Worm (Caenorhabditis elegans) whole organism, L1 larva: ENCODE data around the gene K06A4.7.

Experiments used
- C04F5.9 ChIP-seq: sonication (generic microtip); optimal IDR thresholded peaks from 2 replicates; lab custom pipeline; 2016; ENCODE audit warnings: missing genetic modification characterization, missing compliant biosample characterization
- C34B4.2 ChIP-seq: sonication (generic microtip); optimal IDR thresholded peaks from 2 replicates; lab custom pipeline; 2017; ENCODE audit warnings: mild to moderate bottlenecking, missing genetic modification characterization, missing compliant biosample characterization
- F16B12.6 ChIP-seq: fragments of 150-350 bp; optimal IDR thresholded peaks from 2 replicates; lab custom pipeline; 2014; ENCODE audit warnings: missing biosample characterization, missing genetic modification characterization
- Y116A8C.19 ChIP-seq: sonication (generic microtip); optimal IDR thresholded peaks from 2 replicates; lab custom pipeline; 2016; ENCODE audit warnings: missing compliant biosample characterization, missing genetic modification characterization, borderline replicate concordance
- alr-1 ChIP-seq: fragments of 200-800 bp; sonication (Bioruptor generic); optimal IDR thresholded peaks from 2 replicates; lab custom pipeline; 2018; ENCODE audit warnings: borderline replicate concordance, mild to moderate bottlenecking, missing genetic modification characterization, missing compliant biosample characterization
- ama-1 ChIP-seq: fragments of 150-350 bp; optimal IDR thresholded peaks from 2 replicates; lab custom pipeline; 2014
- blmp-1 ChIP-seq: fragments of 150-350 bp; optimal IDR thresholded peaks from 2 replicates; lab custom pipeline; 2014; ENCODE audit warnings: missing biosample characterization, missing genetic modification characterization
- ces-1 ChIP-seq: fragments of 150-350 bp; optimal IDR thresholded peaks from 2 replicates; lab custom pipeline; 2014; ENCODE audit warnings: missing biosample characterization, missing genetic modification reagents, missing genetic modification characterization
- dpl-1 ChIP-seq, 3 experiments: fragments of 150-350 bp in 2 of 3; sonication (generic microtip) in 1 of 3; optimal IDR thresholded peaks; 2 replicates each; lab custom pipeline; 2014 to 2017; ENCODE audit warnings: missing biosample characterization in 3 of 3, missing genetic modification characterization in 3 of 3, missing genetic modification reagents in 3 of 3
- dsc-1 ChIP-seq: sonication (generic microtip); optimal IDR thresholded peaks from 2 replicates; lab custom pipeline; 2016; ENCODE audit warnings: mild to moderate bottlenecking, missing genetic modification characterization, missing compliant biosample characterization
- efl-3 ChIP-seq: fragments of 200-800 bp; sonication (Bioruptor generic); optimal IDR thresholded peaks from 2 replicates; lab custom pipeline; 2018; ENCODE audit warnings: mild to moderate bottlenecking, missing genetic modification characterization, missing compliant biosample characterization
- egl-27 ChIP-seq, 2 experiments: fragments of 150-350 bp in 1 of 2; sonication (generic microtip); optimal IDR thresholded peaks; 3 replicates each; lab custom pipeline; 2017 to 2018; ENCODE audit warnings: missing biosample characterization in 2 of 2, missing genetic modification characterization in 2 of 2, missing genetic modification reagents in 2 of 2
- elt-2 ChIP-seq: sonication (generic microtip); optimal IDR thresholded peaks from 2 replicates; lab custom pipeline; 2016; ENCODE audit warnings: missing genetic modification characterization, mild to moderate bottlenecking, inconsistent platforms, missing compliant biosample characterization, missing genetic modification reagents
- ets-5 ChIP-seq: fragments of 200-800 bp; sonication (Bioruptor generic); IDR thresholded peaks from 2 replicates; pipeline ENCODE4 v1.3.6; 2022; ENCODE audit warnings: missing genetic modification characterization, missing compliant biosample characterization
- fkh-10 ChIP-seq: sonication (generic microtip); optimal IDR thresholded peaks from 2 replicates; lab custom pipeline; 2017; ENCODE audit warnings: missing biosample characterization, missing genetic modification reagents, missing genetic modification characterization
- fkh-8 ChIP-seq: sonication (generic microtip); optimal IDR thresholded peaks from 2 replicates; lab custom pipeline; 2016; ENCODE audit warnings: mild to moderate bottlenecking, missing genetic modification characterization, missing compliant biosample characterization
- fos-1 ChIP-seq: fragments of 150-350 bp; optimal IDR thresholded peaks from 2 replicates; lab custom pipeline; 2014; ENCODE audit warnings: missing biosample characterization, missing genetic modification characterization
- hlh-17 ChIP-seq: fragments of 200-800 bp; sonication (Bioruptor generic); optimal IDR thresholded peaks from 2 replicates; lab custom pipeline; 2018; ENCODE audit warnings: missing genetic modification characterization, mild to moderate bottlenecking, missing compliant biosample characterization, moderate library complexity, borderline replicate concordance
- isw-1 ChIP-seq: fragments of 200-800 bp; sonication (Bioruptor generic); IDR thresholded peaks from 2 replicates; pipeline ENCODE4 v1.3.6; 2022; ENCODE audit warnings: missing genetic modification characterization, missing compliant biosample characterization
- jun-1 ChIP-seq: fragments of 150-350 bp; optimal IDR thresholded peaks from 2 replicates; lab custom pipeline; 2014; ENCODE audit warnings: missing biosample characterization, missing genetic modification reagents, missing genetic modification characterization
- lin-14 ChIP-seq: fragments of 200-800 bp; sonication (Bioruptor generic); optimal IDR thresholded peaks from 2 replicates; lab custom pipeline; 2018; ENCODE audit warnings: mild to moderate bottlenecking, missing genetic modification characterization, moderate library complexity, missing compliant biosample characterization
- lin-15B ChIP-seq: fragments of 150-350 bp; sonication (generic microtip); optimal IDR thresholded peaks from 3 replicates; lab custom pipeline; 2014; ENCODE audit warnings: missing biosample characterization, missing genetic modification characterization
- lin-35 ChIP-seq, 2 experiments: fragments of 150-350 bp; optimal IDR thresholded peaks; 2 replicates each; lab custom pipeline; 2014; ENCODE audit warnings: missing biosample characterization in 2 of 2, missing genetic modification characterization in 2 of 2, missing genetic modification reagents in 2 of 2
- mep-1 ChIP-seq: fragments of 150-350 bp; optimal IDR thresholded peaks from 2 replicates; lab custom pipeline; 2014; ENCODE audit warnings: missing biosample characterization, missing genetic modification characterization
- nhr-12 ChIP-seq: sonication (generic microtip); optimal IDR thresholded peaks from 2 replicates; lab custom pipeline; 2017; ENCODE audit warnings: missing biosample characterization, missing genetic modification characterization
- nhr-237 ChIP-seq: fragments of 150-350 bp; optimal IDR thresholded peaks from 2 replicates; lab custom pipeline; 2014; ENCODE audit warnings: missing biosample characterization, missing genetic modification characterization
- nhr-47 ChIP-seq: sonication (generic microtip); optimal IDR thresholded peaks from 2 replicates; lab custom pipeline; 2016; ENCODE audit warnings: mild to moderate bottlenecking, missing genetic modification characterization, moderate library complexity, missing compliant biosample characterization
- nhr-84 ChIP-seq: sonication (generic microtip); optimal IDR thresholded peaks from 2 replicates; lab custom pipeline; 2017; ENCODE audit warnings: missing biosample characterization, missing genetic modification characterization
- pax-3 ChIP-seq: fragments of 200-800 bp; sonication (Bioruptor generic); optimal IDR thresholded peaks from 2 replicates; lab custom pipeline; 2018; ENCODE audit warnings: mild to moderate bottlenecking, missing genetic modification characterization, moderate library complexity, missing compliant biosample characterization
- pqm-1 ChIP-seq: sonication (generic microtip); optimal IDR thresholded peaks from 3 replicates; lab custom pipeline; 2017; ENCODE audit warnings: missing biosample characterization, missing genetic modification characterization
- skn-1 ChIP-seq: fragments of 150-350 bp; optimal IDR thresholded peaks from 2 replicates; lab custom pipeline; 2014; ENCODE audit warnings: missing biosample characterization, missing genetic modification characterization
- snu-23 ChIP-seq: sonication (generic microtip); optimal IDR thresholded peaks from 2 replicates; lab custom pipeline; 2016; ENCODE audit warnings: missing genetic modification characterization, missing compliant biosample characterization
- sox-4 ChIP-seq: sonication (generic microtip); optimal IDR thresholded peaks from 2 replicates; lab custom pipeline; 2016; ENCODE audit warnings: missing genetic modification characterization, missing compliant biosample characterization
- swsn-7 ChIP-seq: sonication (generic microtip); optimal IDR thresholded peaks from 2 replicates; lab custom pipeline; 2016; ENCODE audit warnings: missing genetic modification characterization, missing compliant biosample characterization
- unc-130 ChIP-seq: fragments of 150-350 bp; optimal IDR thresholded peaks from 2 replicates; lab custom pipeline; 2017; ENCODE audit warnings: missing biosample characterization, missing genetic modification characterization, inconsistent platforms
- ztf-4 ChIP-seq: fragments of 150-350 bp; optimal IDR thresholded peaks from 2 replicates; lab custom pipeline; 2014; ENCODE audit warnings: missing biosample characterization, missing genetic modification characterization

The K06A4.7 gene

DNA sequence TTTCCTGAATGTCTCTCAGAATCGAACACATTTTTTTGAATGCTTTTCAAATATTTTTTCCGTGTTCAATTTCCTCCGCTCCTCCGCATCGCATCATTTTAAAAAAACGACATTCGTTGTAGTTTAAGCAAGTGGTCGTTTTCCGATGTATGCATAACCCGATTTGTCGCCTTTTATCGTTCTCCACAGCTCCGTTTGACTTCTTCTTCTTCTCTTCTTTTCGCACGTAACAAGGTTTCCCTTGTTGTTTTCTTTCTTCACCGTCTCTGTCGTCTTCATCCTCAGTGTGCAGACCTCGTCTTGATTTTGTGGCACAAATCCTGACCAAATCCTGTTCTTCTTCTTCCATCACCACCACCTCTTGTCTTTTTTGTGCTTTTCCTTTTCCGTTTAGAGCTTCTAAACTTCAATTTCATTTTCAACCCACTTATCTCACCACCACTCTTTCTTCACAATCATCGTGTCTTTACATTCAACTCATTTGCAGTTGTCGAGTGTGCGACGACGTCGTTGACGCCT, 7.5 kb downstream of the K06A4.7 start, which contains the start of gene K06A4.2:
Gene K06A4.2 (plus strand): TSS at position 469 of the 519 bp plus-strand sequence.
- TF ChIP-seq fkh-10 (GFP tag; lab: Kevin White, UChicago) (peak; percentile 90), egl-27 (tag; optimal IDR thresholded peaks at IDR 0.05; lab: Kevin White, UChicago) (no peak), lin-14 (GFP tag; lab: Kevin White, UChicago) (peak; percentile 57)

DNA sequence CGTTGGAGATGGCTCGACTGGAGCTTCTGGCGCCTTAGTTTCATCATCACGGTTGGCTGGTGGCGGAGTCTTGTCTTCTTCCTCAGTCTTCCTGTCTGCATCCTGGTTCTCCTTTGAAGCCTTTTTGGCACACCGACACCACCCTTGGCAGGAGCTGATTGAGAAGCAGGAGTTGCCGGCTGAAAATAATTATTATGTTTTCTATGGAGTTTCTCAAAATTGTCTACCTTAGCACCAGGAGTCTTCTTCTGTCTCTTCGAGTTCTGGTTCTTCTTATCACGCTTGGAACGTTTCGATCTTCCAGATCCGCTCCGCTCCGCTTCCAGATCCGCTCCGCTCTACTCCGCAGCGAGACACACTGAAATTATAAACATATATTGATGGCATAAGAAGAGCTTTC, 10.7 kb downstream of the K06A4.7 start, which contains the start of gene K06A4.6:
Gene K06A4.6 (minus strand): TSS at position 101 of the 400 bp plus-strand sequence.
- no peak for TF ChIP-seq fos-1 (tag; lab: Kevin White, UChicago)
- no peak for TF ChIP-seq Y116A8C.19 (tag; lab: Kevin White, UChicago)
- no peak for TF ChIP-seq lin-35 (GFP tag; optimal IDR thresholded peaks at IDR 0.05; lab: Kevin White, UChicago)
- no peak for TF ChIP-seq nhr-84 (tag; lab: Kevin White, UChicago)
- no peak for TF ChIP-seq ztf-4 (tag; lab: Kevin White, UChicago)
- no peak for TF ChIP-seq ets-5 (GFP tag; lab: Robert Waterston, UW)

- TF ChIP-seq alr-1, result no peak
- no peak for TF ChIP-seq jun-1
- no peak for TF ChIP-seq unc-130 (tag; lab: Kevin White, UChicago)
- TF ChIP-seq nhr-12 (tag; lab: Kevin White, UChicago), result no peak
- TF ChIP-seq ces-1, result no peak
- no peak for TF ChIP-seq dpl-1 (GFP tag; optimal IDR thresholded peaks at IDR 0.05; lab: Kevin White, UChicago)
- no peak for TF ChIP-seq F16B12.6 (tag; lab: Kevin White, UChicago)
- TF ChIP-seq efl-3 (GFP tag; lab: Kevin White, UChicago), result no peak
- no peak for TF ChIP-seq nhr-237
- no peak for TF ChIP-seq skn-1
- no peak for TF ChIP-seq hlh-17 (GFP tag; lab: Kevin White, UChicago)
- no peak for TF ChIP-seq nhr-84 (tag; lab: Kevin White, UChicago)
- no peak for TF ChIP-seq elt-2 (tag; lab: Kevin White, UChicago)
- no peak for TF ChIP-seq isw-1 (GFP tag; lab: Robert Waterston, UW)
- TF ChIP-seq mep-1, result no peak
- no peak for TF ChIP-seq C34B4.2
- no peak for TF ChIP-seq ama-1 (lab: Kevin White, UChicago)
These were observed 13.4 kb downstream of the K06A4.7 start, which contains the start of gene nas-3 for ce11 chrV:9477863-9478262. nas-3 (plus strand) TSS chrV:9478163.

DNA sequence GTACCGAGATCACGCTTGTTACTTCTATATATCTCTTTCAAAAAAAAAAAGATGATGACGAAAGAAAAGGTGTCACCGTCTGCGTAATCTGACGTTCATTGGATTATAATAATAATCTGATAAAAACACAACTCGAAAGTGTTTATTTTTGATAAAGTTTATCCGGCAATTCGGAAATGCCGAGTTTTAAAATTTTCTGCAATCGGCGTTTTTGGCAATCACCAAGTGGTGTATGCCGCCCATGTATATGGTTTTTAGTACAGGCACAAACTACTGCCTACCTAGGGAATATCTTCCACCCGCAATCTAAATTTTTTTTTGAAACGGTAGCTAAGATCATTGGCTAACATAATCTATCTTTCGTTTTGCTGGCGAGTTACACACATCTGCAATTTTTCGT, 17.4 kb downstream of the K06A4.7 start:
- peak; percentile 55 for TF ChIP-seq pax-3 (tag; lab: Kevin White, UChicago)
- TF ChIP-seq blmp-1 (tag; lab: Kevin White, UChicago), result peak; percentile 18
- peak; percentile 60 for TF ChIP-seq nhr-47
- TF ChIP-seq fkh-8 (tag; lab: Kevin White, UChicago), result peak; percentile 24
- TF ChIP-seq snu-23 (GFP tag; lab: Kevin White, UChicago), result no peak
- no peak for TF ChIP-seq lin-15B (tag; lab: Kevin White, UChicago)
- TF ChIP-seq dsc-1 (tag; lab: Kevin White, UChicago), result peak; percentile 66
- TF ChIP-seq sox-4, result peak; percentile 19

DNA sequence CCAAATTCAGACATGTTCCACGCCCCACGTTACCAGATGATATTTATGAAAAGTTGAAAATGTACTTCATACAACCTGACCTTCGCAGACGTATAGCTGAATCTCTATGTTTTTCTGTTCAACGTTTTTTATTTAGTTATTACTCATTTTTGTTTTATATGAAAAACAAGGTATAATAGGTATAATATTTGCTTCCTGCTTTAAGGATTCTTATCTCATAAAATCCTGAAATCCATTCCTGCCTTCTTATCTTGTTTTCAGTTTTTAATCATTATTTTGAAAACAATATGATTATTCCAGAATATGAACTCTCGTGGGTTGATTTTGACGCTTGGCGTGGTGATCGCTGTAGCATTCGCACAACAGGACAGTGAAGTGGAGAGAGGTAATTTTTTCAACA, 19.6 kb downstream of the K06A4.7 start, which contains the start of gene flp-6:
Gene flp-6 (plus strand): TSS at position 301 of the 400 bp plus-strand sequence.
- no peak for TF ChIP-seq swsn-7 (tag; lab: Kevin White, UChicago)
- TF ChIP-seq C34B4.2, result no peak
- no peak for TF ChIP-seq F16B12.6 (tag; lab: Kevin White, UChicago)
- no peak for TF ChIP-seq nhr-237
- TF ChIP-seq C04F5.9 (tag; lab: Kevin White, UChicago), result no peak
- TF ChIP-seq ama-1 (lab: Kevin White, UChicago), result no peak
- TF ChIP-seq pax-3 (tag; lab: Kevin White, UChicago), result no peak
- no peak for TF ChIP-seq lin-15B (tag; lab: Kevin White, UChicago)
- no peak for TF ChIP-seq pqm-1 (tag; lab: Kevin White, UChicago)
- TF ChIP-seq egl-27 (tag; optimal IDR thresholded peaks at IDR 0.05; lab: Kevin White, UChicago), result no peak
- TF ChIP-seq fkh-10 (GFP tag; lab: Kevin White, UChicago), result no peak
- TF ChIP-seq, all 84 proteins: peak for 0
